Fruit fly (Drosophila melanogaster) whole organism, prepupa: ENCODE measurements around the gene CG32276.
A peak's percentile ranks its signal among the peaks of the same experiment; 100 is the strongest.

Experiments
- Blimp-1 ChIP-seq: fragments of 200-800 bp; sonication (Bioruptor generic); optimal IDR thresholded peaks from 3 replicates; lab custom pipeline; 2017; ENCODE audit warnings: missing biosample characterization, missing genetic modification characterization, mild to moderate bottlenecking, moderate library complexity, missing genetic modification reagents
- CG10631 ChIP-seq: fragments of 200-800 bp; sonication (Bioruptor generic); optimal IDR thresholded peaks from 2 replicates; lab custom pipeline; 2016; ENCODE audit warnings: missing biosample characterization, missing genetic modification characterization
- CG10669 ChIP-seq: fragments of 200-800 bp; sonication (Bioruptor generic); optimal IDR thresholded peaks from 3 replicates; lab custom pipeline; 2018; ENCODE audit warnings: missing biosample characterization, mild to moderate bottlenecking, missing genetic modification characterization, moderate library complexity
- CG11294 ChIP-seq: fragments of 200-800 bp; sonication (Bioruptor generic); IDR thresholded peaks from 2 replicates; pipeline ENCODE4 v1.3.6; 2022; ENCODE audit warnings: missing biosample characterization, missing genetic modification characterization
- CG11902 ChIP-seq: fragments of 200-800 bp; sonication (Bioruptor generic); optimal IDR thresholded peaks from 3 replicates; lab custom pipeline; 2016; ENCODE audit warnings: missing biosample characterization, missing genetic modification characterization
- CG15336 ChIP-seq: fragments of 200-800 bp; sonication (Bioruptor generic); IDR thresholded peaks from 2 replicates; pipeline ENCODE4 v1.3.6; 2022; ENCODE audit warnings: missing biosample characterization, missing genetic modification characterization
- CG1621 ChIP-seq: fragments of 200-800 bp; sonication (Bioruptor generic); optimal IDR thresholded peaks from 3 replicates; lab custom pipeline; 2018; ENCODE audit warnings: missing biosample characterization, mild to moderate bottlenecking, missing genetic modification characterization
- CG3032 ChIP-seq: fragments of 200-800 bp; optimal IDR thresholded peaks from 2 replicates; lab custom pipeline; 2019; ENCODE audit warnings: missing biosample characterization, mild to moderate bottlenecking, missing genetic modification characterization, moderate library complexity
- CG31627 ChIP-seq: fragments of 200-800 bp; sonication (Bioruptor generic); optimal IDR thresholded peaks from 3 replicates; lab custom pipeline; 2016; ENCODE audit warnings: missing biosample characterization, missing genetic modification characterization
- CG34406 ChIP-seq: fragments of 200-800 bp; sonication (Bioruptor generic); optimal IDR thresholded peaks from 3 replicates; lab custom pipeline; 2016; ENCODE audit warnings: missing biosample characterization, missing genetic modification characterization
- CG3919 ChIP-seq: fragments of 200-800 bp; sonication (Bioruptor generic); optimal IDR thresholded peaks from 3 replicates; lab custom pipeline; 2016; ENCODE audit warnings: missing biosample characterization, missing genetic modification characterization
- CG4318 ChIP-seq: fragments of 200-800 bp; sonication (Bioruptor generic); optimal IDR thresholded peaks from 3 replicates; lab custom pipeline; 2017; ENCODE audit warnings: missing biosample characterization, mild to moderate bottlenecking, missing genetic modification characterization
- CG6163 ChIP-seq: fragments of 200-800 bp; sonication (Bioruptor generic); IDR thresholded peaks from 3 replicates; pipeline ENCODE4 v1.3.6; 2022; ENCODE audit warnings: missing biosample characterization, missing genetic modification characterization
- CG6792 ChIP-seq: fragments of 200-800 bp; sonication (Bioruptor generic); optimal IDR thresholded peaks from 3 replicates; lab custom pipeline; 2016; ENCODE audit warnings: missing biosample characterization, missing genetic modification characterization
- CG8119 ChIP-seq: fragments of 200-800 bp; sonication (Bioruptor generic); IDR thresholded peaks from 3 replicates; pipeline ENCODE4 v1.3.6; 2022; ENCODE audit warnings: missing biosample characterization, missing genetic modification characterization
- CG8319 ChIP-seq: fragments of 200-800 bp; sonication (Bioruptor generic); optimal IDR thresholded peaks from 3 replicates; lab custom pipeline; 2016; ENCODE audit warnings: missing biosample characterization, missing genetic modification characterization
- CG9139 ChIP-seq: fragments of 200-800 bp; sonication (Bioruptor generic); optimal IDR thresholded peaks from 3 replicates; lab custom pipeline; 2017; ENCODE audit warnings: missing biosample characterization, mild to moderate bottlenecking, missing genetic modification characterization
- Eip78C ChIP-seq: fragments of 200-800 bp; sonication (Bioruptor generic); peaks from one replicate; lab custom pipeline; 2016; ENCODE audit warnings: missing biosample characterization, missing genetic modification characterization
- Ets96B ChIP-seq: fragments of 200-800 bp; optimal IDR thresholded peaks from 2 replicates; lab custom pipeline; 2019; ENCODE audit warnings: missing biosample characterization, mild to moderate bottlenecking, missing genetic modification characterization, moderate library complexity
- Gug ChIP-seq: fragments of 200-800 bp; sonication (Bioruptor generic); IDR thresholded peaks from 2 replicates; pipeline ENCODE4 v1.3.6; 2022; ENCODE audit warnings: missing biosample characterization, missing genetic modification characterization
- Hr38 ChIP-seq: sonication (Bioruptor generic); optimal IDR thresholded peaks from 2 replicates; lab custom pipeline; 2016; ENCODE audit warnings: missing biosample characterization, missing genetic modification characterization
- Hr39 ChIP-seq: fragments of 200-800 bp; sonication (Bioruptor generic); optimal IDR thresholded peaks from 2 replicates; lab custom pipeline; 2016; ENCODE audit warnings: missing biosample characterization, missing genetic modification characterization
- Lpt ChIP-seq: fragments of 200-800 bp; sonication (Bioruptor generic); optimal IDR thresholded peaks from 3 replicates; lab custom pipeline; 2016; ENCODE audit warnings: missing biosample characterization, missing genetic modification characterization
- OdsH ChIP-seq: fragments of 200-800 bp; sonication (Bioruptor generic); optimal IDR thresholded peaks from 3 replicates; lab custom pipeline; 2016; ENCODE audit warnings: missing biosample characterization, missing genetic modification characterization
- Smox ChIP-seq: fragments of 200-800 bp; sonication (Bioruptor generic); optimal IDR thresholded peaks from 3 replicates; lab custom pipeline; 2016; ENCODE audit warnings: missing biosample characterization, missing genetic modification characterization
- Sox102F ChIP-seq: fragments of 200-800 bp; sonication (Bioruptor generic); optimal IDR thresholded peaks from 2 replicates; lab custom pipeline; 2016; ENCODE audit warnings: missing biosample characterization, mild to moderate bottlenecking, missing genetic modification characterization
- Sox15 ChIP-seq: fragments of 200-800 bp; sonication (Bioruptor generic); optimal IDR thresholded peaks from 3 replicates; lab custom pipeline; 2016; ENCODE audit warnings: missing biosample characterization, missing genetic modification characterization
- acj6 ChIP-seq: fragments of 200-800 bp; sonication (Bioruptor generic); optimal IDR thresholded peaks from 3 replicates; lab custom pipeline; 2016; ENCODE audit warnings: missing biosample characterization, missing genetic modification characterization
- cyc ChIP-seq: fragments of 200-800 bp; sonication (Bioruptor generic); optimal IDR thresholded peaks from 3 replicates; lab custom pipeline; 2016; ENCODE audit warnings: missing biosample characterization, missing genetic modification characterization
- dac ChIP-seq: fragments of 200-800 bp; sonication (Bioruptor generic); optimal IDR thresholded peaks from 2 replicates; lab custom pipeline; 2017; ENCODE audit warnings: missing biosample characterization, mild to moderate bottlenecking, missing genetic modification characterization
- esn ChIP-seq: fragments of 200-800 bp; sonication (Bioruptor generic); optimal IDR thresholded peaks from 2 replicates; lab custom pipeline; 2016; ENCODE audit warnings: missing biosample characterization, mild to moderate bottlenecking, missing genetic modification characterization, moderate library complexity
- fd59A ChIP-seq: fragments of 200-800 bp; sonication (Bioruptor generic); optimal IDR thresholded peaks from 2 replicates; lab custom pipeline; 2017; ENCODE audit warnings: missing biosample characterization, mild to moderate bottlenecking, missing genetic modification characterization, missing genetic modification reagents
- lz ChIP-seq: fragments of 200-800 bp; sonication (Bioruptor generic); optimal IDR thresholded peaks from 3 replicates; lab custom pipeline; 2016; ENCODE audit warnings: missing biosample characterization, missing genetic modification characterization
- salr ChIP-seq, 2 experiments: fragments of 200-800 bp; sonication (Bioruptor generic); optimal IDR thresholded peaks; 3 replicates each; lab custom pipeline; 2016 to 2018; ENCODE audit warnings: missing biosample characterization in 2 of 2, missing genetic modification characterization in 2 of 2, mild to moderate bottlenecking in 1 of 2
- spab ChIP-seq: fragments of 200-800 bp; sonication (Bioruptor generic); optimal IDR thresholded peaks from 2 replicates; lab custom pipeline; 2017; ENCODE audit warnings: missing biosample characterization, mild to moderate bottlenecking, missing genetic modification characterization, missing genetic modification reagents
- svp ChIP-seq: fragments of 200-800 bp; sonication (Bioruptor generic); peaks from one replicate; lab custom pipeline; 2016; ENCODE audit warnings: missing biosample characterization, missing genetic modification characterization

CG32276 gene

DNA sequence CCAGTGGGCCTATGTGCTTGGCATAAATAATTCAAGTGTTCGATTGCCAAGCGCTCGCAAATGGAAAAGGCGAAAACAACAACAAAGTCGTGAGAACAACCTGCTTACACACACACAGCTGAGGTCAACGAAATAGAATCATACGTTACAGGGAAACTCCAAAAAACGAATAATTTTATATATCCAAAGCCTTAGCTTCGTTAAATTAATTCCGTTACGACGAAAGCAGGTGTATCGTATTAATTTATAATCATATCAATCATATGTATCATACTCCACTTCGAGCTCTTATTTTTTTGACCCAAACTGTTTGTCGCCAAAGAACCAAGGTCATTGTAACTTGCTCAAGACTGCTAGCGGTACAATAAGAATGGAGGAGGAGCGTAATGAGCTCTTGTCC is 19.4 kb downstream of the CG32276 start (continued):
- TF ChIP-seq CG3919 (GFP tag; lab: Kevin White, UChicago) (peak; percentile 94), Sox15 (GFP tag; lab: Kevin White, UChicago) (peak; percentile 77), Hr38 (no peak), esn (GFP tag; lab: Kevin White, UChicago) (peak; percentile 94), acj6 (GFP tag; lab: Kevin White, UChicago) (peak; percentile 89), salr (GFP tag; optimal IDR thresholded peaks at IDR 0.05; lab: Kevin White, UChicago) (peak in 1 of 2 experiments; percentile 84), CG6792 (GFP tag; lab: Kevin White, UChicago) (peak; percentile 93), CG8119 (GFP tag; lab: Robert Waterston, UW) (peak; percentile 84), Sox102F (GFP tag; lab: Kevin White, UChicago) (no peak), Eip78C (GFP tag; lab: Kevin White, UChicago) (peak; percentile 98), Blimp-1 (GFP tag; lab: Kevin White, UChicago) (peak; percentile 76), dac (GFP tag; lab: Kevin White, UChicago) (peak; percentile 35), CG8319 (GFP tag; lab: Kevin White, UChicago) (peak; percentile 85), svp (no peak), CG10669 (GFP tag; lab: Kevin White, UChicago) (peak; percentile 93), cyc (GFP tag; lab: Kevin White, UChicago) (peak; percentile 93), CG4318 (GFP tag; lab: Kevin White, UChicago) (no peak), CG11294 (GFP tag; lab: Robert Waterston, UW) (peak; percentile 78), CG15336 (GFP tag; lab: Robert Waterston, UW) (peak; percentile 88), Ets96B (tag; lab: Kevin White, UChicago) (peak; percentile 95), Hr39 (GFP tag; lab: Kevin White, UChicago) (peak; percentile 95), CG10631 (GFP tag; lab: Kevin White, UChicago) (no peak), CG1621 (tag; lab: Kevin White, UChicago) (peak; percentile 92)

DNA sequence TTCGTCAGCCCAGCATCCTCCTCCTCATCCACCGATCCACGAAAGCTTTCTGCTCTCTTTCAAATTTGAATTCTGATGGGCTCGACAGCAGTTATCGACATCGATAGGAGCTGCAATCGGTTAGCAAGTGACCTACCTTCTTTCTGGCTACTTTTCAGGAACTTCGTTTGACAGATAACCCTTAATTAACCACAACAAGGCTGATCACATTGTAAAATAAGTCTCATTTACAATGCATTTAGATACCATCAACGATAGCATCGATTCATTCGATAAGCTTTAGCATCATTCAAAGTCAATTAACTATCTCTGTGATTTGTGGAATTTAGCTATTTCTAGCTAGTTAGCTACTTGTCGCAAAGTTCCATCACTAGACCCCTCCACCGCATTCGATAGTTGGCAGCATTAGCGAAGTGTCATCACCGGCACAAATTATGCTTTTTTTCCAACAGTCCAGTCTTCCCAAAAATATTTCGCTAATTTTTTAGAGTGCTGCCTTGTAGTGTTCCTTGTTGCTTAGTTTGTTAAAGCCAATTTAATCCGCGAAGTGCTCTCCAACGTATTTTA is 20.2 kb downstream of the CG32276 start, which contains the start of the genes MnM and Girdin:
TSS of gene MnM (minus strand) at position 51 of the 567 bp plus-strand sequence.
TSS of gene Girdin (plus strand) at position 401 of the 567 bp plus-strand sequence.
- peak; percentile 6 for TF ChIP-seq fd59A (GFP tag; lab: Kevin White, UChicago)
- TF ChIP-seq CG31627 (GFP tag; lab: Kevin White, UChicago), result peak; percentile 79
- no peak for TF ChIP-seq spab (GFP tag; lab: Kevin White, UChicago)
- no peak for TF ChIP-seq OdsH (GFP tag; lab: Kevin White, UChicago)
- TF ChIP-seq lz (GFP tag; lab: Kevin White, UChicago), result peak; percentile 84
- TF ChIP-seq Hr39 (GFP tag; lab: Kevin White, UChicago), result peak; percentile 81
- TF ChIP-seq cyc (GFP tag; lab: Kevin White, UChicago), result peak; percentile 57
- peak; percentile 19 for TF ChIP-seq Lpt (GFP tag; lab: Kevin White, UChicago)
- peak; percentile 28; the same call in 1 of the 2 replicates for TF ChIP-seq Gug (GFP tag; lab: Robert Waterston, UW)
- peak; percentile 38 for TF ChIP-seq Sox15 (GFP tag; lab: Kevin White, UChicago)
- peak; percentile 76 for TF ChIP-seq esn (GFP tag; lab: Kevin White, UChicago)
- TF ChIP-seq CG34406 (GFP tag; lab: Kevin White, UChicago), result peak; percentile 11
- TF ChIP-seq CG11902 (GFP tag; lab: Kevin White, UChicago), result no peak
- peak; percentile 59 for TF ChIP-seq Smox (GFP tag; lab: Kevin White, UChicago)
- peak; percentile 29; the same call in 1 of the 3 replicates for TF ChIP-seq CG6163 (GFP tag; lab: Robert Waterston, UW)
- peak; percentile 44 for TF ChIP-seq CG3032 (tag; lab: Kevin White, UChicago)
- no peak for TF ChIP-seq Ets96B (tag; lab: Kevin White, UChicago)
- TF ChIP-seq CG8319 (GFP tag; lab: Kevin White, UChicago), result no peak
- TF ChIP-seq, all 60 proteins: peak for 13

DNA sequence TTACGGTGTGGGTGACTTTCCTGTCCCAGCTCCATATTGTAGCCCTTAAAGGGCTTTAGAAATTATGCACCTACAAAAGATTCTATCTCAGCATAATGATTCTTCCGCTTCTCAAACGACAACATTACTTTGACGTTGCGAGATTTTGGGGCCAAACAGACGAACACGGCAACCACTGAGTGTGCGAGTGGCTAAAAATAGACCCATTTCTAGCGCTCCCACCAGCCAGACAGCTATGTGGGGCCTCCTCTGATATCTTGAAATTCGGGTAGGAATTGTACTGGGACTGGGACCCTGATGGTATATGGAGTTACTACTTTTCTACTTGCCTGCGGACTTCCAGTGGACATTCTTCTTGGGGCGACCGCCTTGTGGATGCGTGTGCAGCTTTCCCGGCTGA is 21.0 kb downstream of the CG32276 start:
- TF ChIP-seq fd59A (GFP tag; lab: Kevin White, UChicago), result no peak
- no peak for TF ChIP-seq CG9139 (GFP tag; lab: Kevin White, UChicago)
- TF ChIP-seq, all 60 proteins: peak for 0
